Fruit fly (Drosophila melanogaster) whole organism, embryonic: ENCODE data around the gene Arp1.
A peak's percentile ranks its signal among the peaks of the same experiment; 100 is the strongest.

Experiments used
- ATbp ChIP-seq: fragments of 200-800 bp; sonication (Bioruptor generic); optimal IDR thresholded peaks from 2 replicates; lab custom pipeline; 2017; ENCODE audit warnings: missing biosample characterization, mild to moderate bottlenecking, missing genetic modification characterization, missing genetic modification reagents
- CG10431 ChIP-seq: fragments of 200-800 bp; sonication (Bioruptor generic); optimal IDR thresholded peaks from 3 replicates; lab custom pipeline; 2018; ENCODE audit warnings: missing biosample characterization, mild to moderate bottlenecking, missing genetic modification characterization
- CG12155 ChIP-seq: fragments of 200-800 bp; sonication (Bioruptor generic); optimal IDR thresholded peaks from 3 replicates; lab custom pipeline; 2016; ENCODE audit warnings: missing biosample characterization, missing genetic modification characterization
- CG14050 ChIP-seq: fragments of 200-800 bp; sonication (Bioruptor generic); IDR thresholded peaks from 3 replicates; pipeline ENCODE4 v1.3.6; 2022; ENCODE audit warnings: missing biosample characterization, missing genetic modification characterization
- CG1529 ChIP-seq: fragments of 200-800 bp; sonication (Bioruptor generic); optimal IDR thresholded peaks from 3 replicates; lab custom pipeline; 2018; ENCODE audit warnings: missing biosample characterization, missing genetic modification characterization
- CG15601 ChIP-seq: fragments of 200-800 bp; sonication (Bioruptor generic); optimal IDR thresholded peaks from 3 replicates; lab custom pipeline; 2019; ENCODE audit warnings: missing biosample characterization, mild to moderate bottlenecking, missing genetic modification characterization, moderate library complexity
- CG16813 ChIP-seq: fragments of 200-800 bp; sonication (Bioruptor generic); IDR thresholded peaks from 3 replicates; pipeline ENCODE4 v1.3.6; 2022; ENCODE audit warnings: missing biosample characterization, missing genetic modification characterization; ENCODE audit not compliant: partially characterized antibody
- CG17328 ChIP-seq: fragments of 200-800 bp; sonication (Bioruptor generic); IDR thresholded peaks from 2 replicates; pipeline ENCODE4 v1.3.6; 2022; ENCODE audit warnings: missing biosample characterization, missing genetic modification characterization
- CG17359 ChIP-seq: fragments of 200-800 bp; sonication (Bioruptor generic); optimal IDR thresholded peaks from 3 replicates; lab custom pipeline; 2018; ENCODE audit warnings: missing biosample characterization, mild to moderate bottlenecking, missing genetic modification characterization, moderate library complexity
- CG17802 ChIP-seq: fragments of 200-800 bp; sonication (Bioruptor generic); optimal IDR thresholded peaks from 2 replicates; lab custom pipeline; 2018; ENCODE audit warnings: missing biosample characterization, mild to moderate bottlenecking, missing genetic modification characterization, moderate library complexity
- CG17829 ChIP-seq: fragments of 200-800 bp; optimal IDR thresholded peaks from 2 replicates; lab custom pipeline; 2019; ENCODE audit warnings: missing biosample characterization, mild to moderate bottlenecking, missing genetic modification characterization, moderate library complexity
- CG1832 ChIP-seq: fragments of 200-800 bp; sonication (Bioruptor generic); optimal IDR thresholded peaks from 2 replicates; lab custom pipeline; 2017; ENCODE audit warnings: missing biosample characterization, mild to moderate bottlenecking, missing genetic modification characterization, inconsistent platforms
- CG2120 ChIP-seq: fragments of 200-800 bp; sonication (Bioruptor generic); optimal IDR thresholded peaks from 3 replicates; lab custom pipeline; 2016; ENCODE audit warnings: missing biosample characterization, missing genetic modification characterization
- CG30403 ChIP-seq: fragments of 200-800 bp; sonication (Bioruptor generic); optimal IDR thresholded peaks from 3 replicates; lab custom pipeline; 2016; ENCODE audit warnings: missing biosample characterization, missing genetic modification characterization
- CG33557 ChIP-seq: fragments of 200-800 bp; sonication (Bioruptor generic); optimal IDR thresholded peaks from 2 replicates; lab custom pipeline; 2019; ENCODE audit warnings: missing biosample characterization, mild to moderate bottlenecking, missing genetic modification characterization, moderate library complexity
- CG42726 ChIP-seq: fragments of 200-800 bp; sonication (Bioruptor generic); IDR thresholded peaks from 2 replicates; pipeline ENCODE4 v1.3.6; 2022; ENCODE audit warnings: missing biosample characterization, missing genetic modification characterization; ENCODE audit not compliant: partially characterized antibody
- CG7928 ChIP-seq: fragments of 200-800 bp; sonication (Bioruptor generic); optimal IDR thresholded peaks from 2 replicates; lab custom pipeline; 2017; ENCODE audit warnings: missing biosample characterization, mild to moderate bottlenecking, missing genetic modification characterization
- CG8281 ChIP-seq: fragments of 200-800 bp; sonication (Bioruptor generic); optimal IDR thresholded peaks from 2 replicates; lab custom pipeline; 2018; ENCODE audit warnings: missing biosample characterization, mild to moderate bottlenecking, missing genetic modification characterization, moderate library complexity
- CG8359 ChIP-seq: fragments of 200-800 bp; sonication (Bioruptor generic); optimal IDR thresholded peaks from 2 replicates; lab custom pipeline; 2017; ENCODE audit warnings: missing biosample characterization, mild to moderate bottlenecking, missing genetic modification characterization, borderline replicate concordance
- CrebB ChIP-seq: fragments of 200-800 bp; sonication (Bioruptor generic); optimal IDR thresholded peaks from 3 replicates; lab custom pipeline; 2018; ENCODE audit warnings: missing biosample characterization, mild to moderate bottlenecking, missing genetic modification characterization
- D ChIP-seq, 2 experiments: fragments of 200-800 bp in 1 of 2; fragments of >200 bp in 1 of 2; sonication (Bioruptor generic) in 1 of 2; optimal IDR thresholded peaks; 2 replicates in 1 of 2; 3 replicates in 1 of 2; lab custom pipeline; 2017; ENCODE audit warnings: mild to moderate bottlenecking in 1 of 2, missing biosample characterization in 1 of 2, missing genetic modification characterization in 1 of 2, missing genetic modification reagents in 1 of 2
- Dref ChIP-seq: fragments of 200-800 bp; sonication (Bioruptor generic); IDR thresholded peaks from 2 replicates; pipeline ENCODE4 v1.3.6; 2022; ENCODE audit warnings: missing biosample characterization, missing genetic modification characterization
- Drgx ChIP-seq: fragments of 200-800 bp; sonication (Bioruptor generic); IDR thresholded peaks from 2 replicates; pipeline ENCODE4 v1.3.6; 2022; ENCODE audit warnings: missing biosample characterization, missing genetic modification characterization
- HHEX ChIP-seq: fragments of 200-800 bp; sonication (Bioruptor generic); optimal IDR thresholded peaks from 3 replicates; lab custom pipeline; 2017; ENCODE audit warnings: missing biosample characterization, mild to moderate bottlenecking, missing genetic modification characterization, missing genetic modification reagents
- Hmr ChIP-seq: fragments of 200-800 bp; sonication (Bioruptor generic); optimal IDR thresholded peaks from 3 replicates; lab custom pipeline; 2017; ENCODE audit warnings: mild to moderate bottlenecking, missing biosample characterization, missing genetic modification reagents, missing genetic modification characterization
- Kr ChIP-seq: fragments of 200-800 bp; sonication (Bioruptor generic); optimal IDR thresholded peaks from 2 replicates; lab custom pipeline; 2017; ENCODE audit warnings: missing biosample characterization, mild to moderate bottlenecking, missing genetic modification characterization
- Lhr ChIP-seq: fragments of 200-800 bp; sonication (Bioruptor generic); optimal IDR thresholded peaks from 3 replicates; lab custom pipeline; 2017; ENCODE audit warnings: mild to moderate bottlenecking, missing biosample characterization, missing genetic modification reagents, missing genetic modification characterization
- MTF-1 ChIP-seq: fragments of 200-800 bp; sonication (Bioruptor generic); optimal IDR thresholded peaks from 2 replicates; lab custom pipeline; 2018; ENCODE audit warnings: missing biosample characterization, mild to moderate bottlenecking, missing genetic modification characterization, borderline replicate concordance
- Mad ChIP-seq: fragments of 200-800 bp; sonication (Bioruptor generic); optimal IDR thresholded peaks from 2 replicates; lab custom pipeline; 2016; ENCODE audit warnings: missing biosample characterization, missing genetic modification characterization
- Max ChIP-seq: fragments of 200-800 bp; sonication (Bioruptor generic); optimal IDR thresholded peaks from 2 replicates; lab custom pipeline; 2016; ENCODE audit warnings: missing biosample characterization, mild to moderate bottlenecking, missing genetic modification characterization
- Xrp1 ChIP-seq: fragments of 200-800 bp; sonication (Bioruptor generic); IDR thresholded peaks from 2 replicates; pipeline ENCODE4 v1.3.6; 2022; ENCODE audit warnings: missing biosample characterization, missing genetic modification characterization
- bbx ChIP-seq: fragments of 200-800 bp; sonication (Bioruptor generic); IDR thresholded peaks from 2 replicates; pipeline ENCODE4 v1.3.6; 2022; ENCODE audit warnings: missing biosample characterization, missing genetic modification characterization; ENCODE audit not compliant: partially characterized antibody
- caup ChIP-seq: fragments of 200-800 bp; sonication (Bioruptor generic); optimal IDR thresholded peaks from 3 replicates; lab custom pipeline; 2017; ENCODE audit warnings: missing biosample characterization, mild to moderate bottlenecking, missing genetic modification characterization, moderate library complexity; ENCODE audit not compliant: severe bottlenecking
- ci ChIP-seq: fragments of 200-800 bp; sonication (Bioruptor generic); IDR thresholded peaks from 3 replicates; pipeline ENCODE4 v1.3.6; 2022; ENCODE audit warnings: missing biosample characterization, missing genetic modification characterization
- crc ChIP-seq: fragments of 200-800 bp; sonication (Bioruptor generic); optimal IDR thresholded peaks from 2 replicates; lab custom pipeline; 2016; ENCODE audit warnings: missing biosample characterization, missing genetic modification characterization
- crol ChIP-seq: fragments of 200-800 bp; sonication (Bioruptor generic); IDR thresholded peaks from 2 replicates; pipeline ENCODE4 v1.3.6; 2022; ENCODE audit warnings: missing biosample characterization, missing genetic modification characterization
- eyg ChIP-seq: fragments of 200-800 bp; sonication (Bioruptor generic); optimal IDR thresholded peaks from 3 replicates; lab custom pipeline; 2016; ENCODE audit warnings: missing biosample characterization, missing genetic modification characterization
- fd102C ChIP-seq: fragments of 200-800 bp; sonication (Bioruptor generic); optimal IDR thresholded peaks from 2 replicates; lab custom pipeline; 2018; ENCODE audit warnings: missing biosample characterization, mild to moderate bottlenecking, missing genetic modification characterization, moderate library complexity
- gem ChIP-seq: fragments of 200-800 bp; sonication (Bioruptor generic); optimal IDR thresholded peaks from 2 replicates; lab custom pipeline; 2019; ENCODE audit warnings: missing biosample characterization, mild to moderate bottlenecking, missing genetic modification characterization, moderate library complexity
- kni ChIP-seq: fragments of 200-800 bp; sonication (Bioruptor generic); optimal IDR thresholded peaks from 3 replicates; lab custom pipeline; 2017; ENCODE audit warnings: mild to moderate bottlenecking, missing biosample characterization, missing genetic modification reagents, missing genetic modification characterization
- lola ChIP-seq, 3 experiments: fragments of >200 bp in 2 of 3; fragments of 200-800 bp in 1 of 3; sonication (Bioruptor generic) in 1 of 3; optimal IDR thresholded peaks; 2 replicates each; lab custom pipeline; 2017 to 2019; ENCODE audit warnings: missing biosample characterization in 3 of 3, missing genetic modification characterization in 3 of 3, mild to moderate bottlenecking in 1 of 3, moderate library complexity in 1 of 3
- oc ChIP-seq: fragments of 200-800 bp; sonication (Bioruptor generic); optimal IDR thresholded peaks from 2 replicates; lab custom pipeline; 2018; ENCODE audit warnings: missing biosample characterization, mild to moderate bottlenecking, missing genetic modification characterization, moderate library complexity
- p53 ChIP-seq: fragments of 200-800 bp; sonication (Bioruptor generic); optimal IDR thresholded peaks from 2 replicates; lab custom pipeline; 2016; ENCODE audit warnings: missing biosample characterization, missing genetic modification characterization
- phol ChIP-seq: fragments of 200-800 bp; sonication (Bioruptor generic); optimal IDR thresholded peaks from 3 replicates; lab custom pipeline; 2018; ENCODE audit warnings: missing biosample characterization, mild to moderate bottlenecking, missing genetic modification characterization, moderate library complexity
- sim ChIP-seq: fragments of 200-800 bp; sonication (Bioruptor generic); IDR thresholded peaks from 2 replicates; pipeline ENCODE4 v1.3.6; 2022; ENCODE audit warnings: missing biosample characterization, missing genetic modification characterization
- tap ChIP-seq: fragments of 200-800 bp; optimal IDR thresholded peaks from 3 replicates; lab custom pipeline; 2019; ENCODE audit warnings: missing biosample characterization, mild to moderate bottlenecking, missing genetic modification characterization, moderate library complexity
- tx ChIP-seq: fragments of 200-800 bp; sonication (Bioruptor generic); optimal IDR thresholded peaks from 2 replicates; lab custom pipeline; 2016; ENCODE audit warnings: missing biosample characterization, missing genetic modification characterization
- wek ChIP-seq: fragments of 200-800 bp; sonication (Bioruptor generic); optimal IDR thresholded peaks from 3 replicates; lab custom pipeline; 2018; ENCODE audit warnings: missing biosample characterization, mild to moderate bottlenecking, missing genetic modification characterization, moderate library complexity
- z ChIP-seq: fragments of 200-800 bp; sonication (Bioruptor generic); IDR thresholded peaks from 3 replicates; pipeline ENCODE4 v1.3.6; 2022; ENCODE audit warnings: missing biosample characterization, missing genetic modification characterization

The Arp1 gene

DNA sequence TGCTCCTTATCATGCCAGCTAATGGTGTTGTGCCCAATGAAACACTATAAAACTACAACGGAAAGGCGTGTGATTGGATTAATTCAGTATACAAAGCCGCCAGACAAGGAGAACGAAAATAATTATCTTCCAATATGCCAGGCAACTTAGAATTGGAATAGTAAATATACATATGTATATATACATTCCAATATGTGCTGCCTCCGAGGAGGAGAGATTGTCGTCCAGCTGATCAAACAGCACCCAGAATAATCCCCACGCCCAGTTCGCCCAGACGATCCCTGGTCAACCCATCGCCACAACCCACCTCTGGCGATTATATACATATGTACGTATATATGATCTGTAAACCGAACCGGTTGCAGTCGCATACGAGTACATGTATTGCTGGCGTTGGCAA is 9.7 kb downstream of the Arp1 start (continued):
- no peak for TF ChIP-seq CG16813
- TF ChIP-seq p53 (GFP tag; lab: Kevin White, UChicago), result no peak
- TF ChIP-seq CG30403 (GFP tag; lab: Kevin White, UChicago), result no peak
- peak; percentile 16 for TF ChIP-seq kni (GFP tag; lab: Kevin White, UChicago)
- peak; percentile 53 for TF ChIP-seq oc
- TF ChIP-seq CG15601 (tag; lab: Kevin White, UChicago), result peak; percentile 27
- TF ChIP-seq phol (tag; lab: Kevin White, UChicago), result no peak
- TF ChIP-seq CG33557 (GFP tag; lab: Kevin White, UChicago), result peak; percentile 49
- TF ChIP-seq caup, result no peak
- no peak for TF ChIP-seq fd102C
- TF ChIP-seq D (optimal IDR thresholded peaks at IDR 0.05; lab: Kevin White, UChicago), result no peak
- peak; percentile 22 for TF ChIP-seq D (GFP tag; optimal IDR thresholded peaks at IDR 0.05; lab: Kevin White, UChicago)
- TF ChIP-seq CG17802, result no peak
- peak; percentile 15 for TF ChIP-seq Kr (GFP tag; lab: Kevin White, UChicago)
- TF ChIP-seq Lhr (GFP tag; lab: Kevin White, UChicago), result no peak
- no peak for TF ChIP-seq CG10431
- no peak for TF ChIP-seq sim (GFP tag; lab: Robert Waterston, UW)
- TF ChIP-seq CG17328 (GFP tag; lab: Robert Waterston, UW), result peak; percentile 16; the same call in 1 of the 2 replicates
- no peak for TF ChIP-seq crol
- TF ChIP-seq CG1832 (GFP tag; lab: Kevin White, UChicago), result no peak
- no peak for TF ChIP-seq tap (tag; lab: Kevin White, UChicago)
- TF ChIP-seq MTF-1 (GFP tag; lab: Kevin White, UChicago), result peak; percentile 46
- TF ChIP-seq Hmr (GFP tag; lab: Kevin White, UChicago), result no peak
- no peak for TF ChIP-seq CG42726
- TF ChIP-seq HHEX, result peak; percentile 35
- no peak for TF ChIP-seq tx (GFP tag; lab: Kevin White, UChicago)
- TF ChIP-seq CG1529 (GFP tag; lab: Kevin White, UChicago), result peak; percentile 35
- TF ChIP-seq CG17829, result no peak
- peak; percentile 6 for TF ChIP-seq CG8359 (GFP tag; lab: Kevin White, UChicago)
- TF ChIP-seq CrebB, result no peak
- TF ChIP-seq Mad (GFP tag; lab: Kevin White, UChicago), result no peak
- peak in 1 of 3 experiments; percentile 17 for TF ChIP-seq lola (GFP tag; optimal IDR thresholded peaks at IDR 0.05; lab: Kevin White, UChicago)
- TF ChIP-seq z (GFP tag; lab: Robert Waterston, UW), result no peak
- no peak for TF ChIP-seq bbx (GFP tag; lab: Robert Waterston, UW)
- no peak for TF ChIP-seq gem (tag; lab: Kevin White, UChicago)
- peak; percentile 43 for TF ChIP-seq wek (GFP tag; lab: Kevin White, UChicago)
- TF ChIP-seq CG17359 (tag; lab: Kevin White, UChicago), result peak; percentile 35
- TF ChIP-seq Drgx (GFP tag; lab: Robert Waterston, UW), result no peak
- no peak for TF ChIP-seq CG8281 (tag; lab: Kevin White, UChicago)
- TF ChIP-seq eyg (GFP tag; lab: Kevin White, UChicago), result no peak
- TF ChIP-seq CG14050 (GFP tag; lab: Robert Waterston, UW), result no peak
- peak; percentile 38; the same call in 1 of the 3 replicates for TF ChIP-seq ci (GFP tag; lab: Robert Waterston, UW)
- TF ChIP-seq ATbp, result peak; percentile 27
- TF ChIP-seq CG2120 (GFP tag; lab: Kevin White, UChicago), result no peak
- peak; percentile 46 for TF ChIP-seq Xrp1 (GFP tag; lab: Robert Waterston, UW)
- no peak for TF ChIP-seq CG7928 (GFP tag; lab: Kevin White, UChicago)
- TF ChIP-seq CG12155 (GFP tag; lab: Kevin White, UChicago), result no peak
- TF ChIP-seq Max, result no peak
- no peak for TF ChIP-seq Dref (GFP tag; lab: Robert Waterston, UW)
- TF ChIP-seq crc (GFP tag; lab: Kevin White, UChicago), result no peak
